Worm (Caenorhabditis elegans): Measurements from ENCODE around the gene vab-2.

ce11 chrIV:3815259-3815644, 48.6 kb upstream of the vab-2 start:
- TF ChIP-seq ets-7 (tag; optimal IDR thresholded peaks at IDR 0.05) (no peak), ama-1 (optimal IDR thresholded peaks at IDR 0.05) (no peak), ceh-36 (tag; optimal IDR thresholded peaks at IDR 0.05) (no peak), scrt-1 (GFP tag; IDR thresholded peaks at IDR 0.05) (no peak), flt-1 (GFP tag; IDR thresholded peaks at IDR 0.05) (no peak), tbx-11 (GFP tag; IDR thresholded peaks at IDR 0.05) (no peak), B0310.2 (tag; optimal IDR thresholded peaks at IDR 0.05) (no peak), tra-4 (tag; optimal IDR thresholded peaks at IDR 0.05) (no peak)
